Fruit fly (Drosophila melanogaster) whole organism, adult: ENCODE data around the gene Muc18B.

Experiments used
- CG11617 ChIP-seq: fragments of 200-800 bp; sonication (Bioruptor generic); optimal IDR thresholded peaks from 2 replicates; lab custom pipeline; 2017; ENCODE audit warnings: mild to moderate bottlenecking, missing biosample characterization, missing genetic modification reagents, missing genetic modification characterization
- CG12768 ChIP-seq: fragments of 200-800 bp; sonication (Bioruptor generic); optimal IDR thresholded peaks from 2 replicates; lab custom pipeline; 2017; ENCODE audit warnings: missing biosample characterization, missing genetic modification characterization, mild to moderate bottlenecking, moderate library complexity, missing genetic modification reagents
- CG14711 ChIP-seq: fragments of 200-800 bp; sonication (Bioruptor generic); optimal IDR thresholded peaks from 2 replicates; lab custom pipeline; 2018; ENCODE audit warnings: missing biosample characterization, mild to moderate bottlenecking, missing genetic modification characterization, moderate library complexity
- CG1620 ChIP-seq: fragments of 200-800 bp; sonication (Bioruptor generic); optimal IDR thresholded peaks from 2 replicates; lab custom pipeline; 2016; ENCODE audit warnings: missing biosample characterization, missing genetic modification characterization
- CG33017 ChIP-seq: fragments of 200-800 bp; sonication (Bioruptor generic); optimal IDR thresholded peaks from 2 replicates; lab custom pipeline; 2018; ENCODE audit warnings: missing biosample characterization, mild to moderate bottlenecking, missing genetic modification characterization, moderate library complexity
- CG5204 ChIP-seq: fragments of 200-800 bp; sonication (Bioruptor generic); optimal IDR thresholded peaks from 2 replicates; lab custom pipeline; 2016; ENCODE audit warnings: missing biosample characterization, missing genetic modification characterization
- CG7045 ChIP-seq: fragments of 200-800 bp; sonication (Bioruptor generic); optimal IDR thresholded peaks from 2 replicates; lab custom pipeline; 2017; ENCODE audit warnings: missing biosample characterization, mild to moderate bottlenecking, missing genetic modification characterization
- CG7101 ChIP-seq: fragments of 200-800 bp; sonication (Bioruptor generic); optimal IDR thresholded peaks from 2 replicates; lab custom pipeline; 2018; ENCODE audit warnings: missing biosample characterization, mild to moderate bottlenecking, missing genetic modification characterization, moderate library complexity
- Clk ChIP-seq: fragments of 200-800 bp; sonication (Bioruptor generic); optimal IDR thresholded peaks from 2 replicates; lab custom pipeline; 2017; ENCODE audit warnings: missing biosample characterization, missing genetic modification characterization
- Crg-1 ChIP-seq: fragments of 200-800 bp; sonication (Bioruptor generic); optimal IDR thresholded peaks from 2 replicates; lab custom pipeline; 2016; ENCODE audit warnings: missing biosample characterization, missing genetic modification characterization
- Hr96 ChIP-seq: fragments of 200-800 bp; sonication (Bioruptor generic); optimal IDR thresholded peaks from 2 replicates; lab custom pipeline; 2016; ENCODE audit warnings: missing biosample characterization, missing genetic modification characterization
- Mnt ChIP-seq: fragments of 200-800 bp; sonication (Bioruptor generic); optimal IDR thresholded peaks from 2 replicates; lab custom pipeline; 2016; ENCODE audit warnings: missing biosample characterization, mild to moderate bottlenecking, missing genetic modification characterization
- bab1 ChIP-seq: fragments of 200-800 bp; sonication (Bioruptor generic); optimal IDR thresholded peaks from 3 replicates; lab custom pipeline; 2019; ENCODE audit warnings: missing biosample characterization, mild to moderate bottlenecking, missing genetic modification characterization, moderate library complexity
- cic ChIP-seq: fragments of 200-800 bp; sonication (Bioruptor generic); optimal IDR thresholded peaks from 2 replicates; lab custom pipeline; 2017; ENCODE audit warnings: missing biosample characterization, mild to moderate bottlenecking, missing genetic modification characterization, moderate library complexity
- cnc ChIP-seq, 2 experiments: fragments of >200 bp; optimal IDR thresholded peaks; 2 replicates each; lab custom pipeline; 2017
- kay ChIP-seq: fragments of 200-800 bp; sonication (Bioruptor generic); peaks from one replicate; lab custom pipeline; 2016; ENCODE audit warnings: missing biosample characterization, missing genetic modification characterization, borderline replicate concordance
- ovo ChIP-seq: fragments of 200-800 bp; sonication (Bioruptor generic); optimal IDR thresholded peaks from 2 replicates; lab custom pipeline; 2016; ENCODE audit warnings: missing biosample characterization, missing genetic modification characterization
- pad ChIP-seq: fragments of 200-800 bp; sonication (Bioruptor generic); optimal IDR thresholded peaks from 3 replicates; lab custom pipeline; 2017; ENCODE audit warnings: missing biosample characterization, missing genetic modification characterization, mild to moderate bottlenecking, moderate library complexity, missing genetic modification reagents
- tj ChIP-seq: fragments of 200-800 bp; sonication (Bioruptor generic); optimal IDR thresholded peaks from 3 replicates; lab custom pipeline; 2017; ENCODE audit warnings: missing biosample characterization, mild to moderate bottlenecking, missing genetic modification characterization, moderate library complexity
- toe ChIP-seq: fragments of 200-800 bp; sonication (Bioruptor generic); optimal IDR thresholded peaks from 2 replicates; lab custom pipeline; 2016; ENCODE audit warnings: missing biosample characterization, missing genetic modification characterization

Gene Muc18B

DNA sequence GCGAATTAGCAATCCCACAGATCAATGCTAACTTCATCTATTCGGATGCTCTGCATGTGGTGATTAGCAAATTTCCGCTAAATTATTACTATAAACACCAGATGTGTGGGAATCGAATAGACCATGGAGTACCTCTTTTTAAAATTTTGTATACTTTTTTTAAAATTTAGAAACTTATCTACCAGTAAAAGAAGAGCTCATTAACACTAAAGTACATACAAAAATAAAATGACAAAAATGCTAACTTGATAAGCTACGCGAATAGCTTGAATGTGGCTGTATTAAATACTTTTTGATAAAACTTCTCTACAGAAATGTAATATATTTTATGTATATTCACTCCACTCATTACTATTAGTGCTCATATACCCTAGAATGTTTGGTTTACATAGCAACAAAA is 41.2 kb upstream of the Muc18B start:
- no peak for TF ChIP-seq pad

DNA sequence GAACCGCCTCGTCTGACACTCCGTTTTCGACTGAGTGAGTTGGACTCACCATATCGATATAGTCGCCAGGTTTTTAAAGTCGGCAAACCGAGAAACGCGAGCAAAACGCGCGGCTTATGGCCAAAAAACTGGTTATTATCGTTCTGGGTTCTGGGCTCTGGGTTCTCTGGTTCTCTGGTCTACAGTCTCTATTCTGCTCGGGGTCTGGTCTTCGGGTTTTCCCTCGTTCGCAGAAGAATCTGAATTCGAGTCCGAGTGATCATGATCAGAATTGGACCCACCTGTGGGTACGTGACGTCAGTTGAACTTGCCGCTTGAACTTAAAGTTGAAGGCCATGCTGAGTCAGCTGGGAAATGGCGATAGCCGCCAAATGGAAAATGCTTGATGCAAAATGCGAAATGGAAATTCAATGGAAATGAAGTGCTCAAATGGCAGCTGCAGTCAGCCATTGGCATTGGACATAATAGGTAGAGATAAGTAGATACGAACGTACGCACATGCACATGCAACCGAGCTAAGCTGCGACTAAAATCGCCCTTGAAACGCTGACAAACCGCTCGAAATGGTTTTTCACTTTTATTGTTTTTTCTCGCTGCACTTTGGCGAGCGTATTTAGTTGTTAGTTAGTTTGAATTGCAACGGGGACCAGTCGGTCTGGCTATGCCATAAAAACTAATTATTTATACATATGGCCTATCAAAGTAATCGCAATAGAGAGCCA is 40.3 kb upstream of the Muc18B start, which contains the start of gene CG33939:
Gene CG33939 (minus strand): TSS at position 51 of the 722 bp plus-strand sequence.
- no peak for TF ChIP-seq Hr96
- no peak for TF ChIP-seq CG14711 (tag; lab: Kevin White, UChicago)
- no peak for TF ChIP-seq toe
- no peak for TF ChIP-seq CG7045
- no peak for TF ChIP-seq tj
- no peak for TF ChIP-seq cic (GFP tag; lab: Kevin White, UChicago)
- TF ChIP-seq ovo (GFP tag; lab: Kevin White, UChicago): no peak
- no peak for TF ChIP-seq CG33017 (tag; lab: Kevin White, UChicago)
- no peak for TF ChIP-seq bab1 (GFP tag; lab: Kevin White, UChicago)
- TF ChIP-seq CG1620 (GFP tag; lab: Kevin White, UChicago): no peak
- TF ChIP-seq Crg-1 (GFP tag; lab: Kevin White, UChicago): no peak
- TF ChIP-seq kay (GFP tag; lab: Kevin White, UChicago): no peak
- no peak for TF ChIP-seq CG5204 (GFP tag; lab: Kevin White, UChicago)
- no peak for TF ChIP-seq cnc (optimal IDR thresholded peaks at IDR 0.05; lab: Kevin White, UChicago)

dm6 chrX:19179696-19180255 is 35.5 kb upstream of the Muc18B start, which contains the start of the genes CG7556 and CG7453:
TSS of gene CG7556 (minus strand) at chrX:19179830.
TSS of gene CG7453 (plus strand) at chrX:19180173.
- TF ChIP-seq CG11617 (GFP tag; lab: Kevin White, UChicago) (peak; percentile 74), toe (peak; percentile 76), Mnt (GFP tag; lab: Kevin White, UChicago) (peak; percentile 66), kay (GFP tag; lab: Kevin White, UChicago) (no peak), CG7045 (peak; percentile 56), CG14711 (tag; lab: Kevin White, UChicago) (peak; percentile 72), CG33017 (tag; lab: Kevin White, UChicago) (no peak), CG12768 (peak; percentile 10), tj (peak; percentile 98), CG5204 (GFP tag; lab: Kevin White, UChicago) (peak; percentile 81), Hr96 (no peak), ovo (GFP tag; lab: Kevin White, UChicago) (peak; percentile 57), cic (GFP tag; lab: Kevin White, UChicago) (peak; percentile 15), Clk (GFP tag; lab: Kevin White, UChicago) (no peak), Crg-1 (GFP tag; lab: Kevin White, UChicago) (peak; percentile 63), CG7101 (tag; lab: Kevin White, UChicago) (peak; percentile 65), cnc (optimal IDR thresholded peaks at IDR 0.05; lab: Kevin White, UChicago) (no peak), pad (peak; percentile 60), CG1620 (GFP tag; lab: Kevin White, UChicago) (peak; percentile 76), bab1 (GFP tag; lab: Kevin White, UChicago) (peak; percentile 81)

DNA sequence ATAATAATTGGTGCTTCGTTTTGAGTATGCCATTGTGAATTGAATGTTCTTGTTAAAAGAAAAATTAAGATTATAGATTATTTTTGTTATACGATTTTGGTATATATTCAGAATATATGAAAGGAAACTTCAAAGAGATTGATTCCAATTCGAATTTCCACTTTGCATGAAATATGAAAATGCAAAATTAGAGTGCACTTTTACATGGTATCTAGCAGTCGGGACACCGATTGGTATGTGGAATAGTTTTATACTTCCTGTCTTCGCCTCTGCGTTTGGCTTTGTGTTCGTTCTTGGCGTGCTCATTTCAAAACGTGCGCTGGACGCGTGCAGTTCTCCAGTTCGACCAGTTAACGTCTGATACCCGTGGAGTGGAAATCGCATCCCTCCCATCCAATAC is 32.2 kb upstream of the Muc18B start, which contains the start of gene CG33253:
Gene CG33253 (plus strand): TSS at position 301 of the 400 bp plus-strand sequence.
- TF ChIP-seq CG14711 (tag; lab: Kevin White, UChicago) (no peak), CG33017 (tag; lab: Kevin White, UChicago) (no peak), CG12768 (no peak), pad (no peak), toe (no peak), Mnt (GFP tag; lab: Kevin White, UChicago) (no peak), CG7101 (tag; lab: Kevin White, UChicago) (no peak), CG11617 (GFP tag; lab: Kevin White, UChicago) (no peak)

dm6 chrX:19187624-19188085 is 27.7 kb upstream of the Muc18B start, which contains the start of gene Mec2:
TSS of gene Mec2 (plus strand) at chrX:19188035.
- TF ChIP-seq cnc (optimal IDR thresholded peaks at IDR 0.05; lab: Kevin White, UChicago): no peak
- peak; percentile 2 for TF ChIP-seq cic (GFP tag; lab: Kevin White, UChicago)
- no peak for TF ChIP-seq kay (GFP tag; lab: Kevin White, UChicago)
- TF ChIP-seq pad: peak; percentile 10
- TF ChIP-seq CG14711 (tag; lab: Kevin White, UChicago): peak; percentile 27
- peak; percentile 65 for TF ChIP-seq Hr96
- TF ChIP-seq Mnt (GFP tag; lab: Kevin White, UChicago): peak; percentile 63
- TF ChIP-seq Crg-1 (GFP tag; lab: Kevin White, UChicago): peak; percentile 60
- no peak for TF ChIP-seq CG5204 (GFP tag; lab: Kevin White, UChicago)
- TF ChIP-seq CG33017 (tag; lab: Kevin White, UChicago): peak; percentile 76
- peak; percentile 73 for TF ChIP-seq CG7101 (tag; lab: Kevin White, UChicago)
- no peak for TF ChIP-seq CG7045
- TF ChIP-seq tj: peak; percentile 60
- peak; percentile 38 for TF ChIP-seq CG1620 (GFP tag; lab: Kevin White, UChicago)
- TF ChIP-seq toe: peak; percentile 6
- TF ChIP-seq bab1 (GFP tag; lab: Kevin White, UChicago): peak; percentile 68
- no peak for TF ChIP-seq CG12768
- no peak for TF ChIP-seq Clk (GFP tag; lab: Kevin White, UChicago)
- peak; percentile 16 for TF ChIP-seq ovo (GFP tag; lab: Kevin White, UChicago)
- peak; percentile 69 for TF ChIP-seq CG11617 (GFP tag; lab: Kevin White, UChicago)

dm6 chrX:19189903-19190302 is 25.4 kb upstream of the Muc18B start, which contains the start of gene HP1D3csd:
TSS of gene HP1D3csd (plus strand) at chrX:19190214.
- TF ChIP-seq CG11617 (GFP tag; lab: Kevin White, UChicago) (peak; percentile 11), CG12768 (no peak)
